Fruit fly (Drosophila melanogaster) whole organism, embryonic: ENCODE results near the gene CG7239.
A peak's percentile ranks its signal among the peaks of the same experiment; 100 is the strongest.

ENCODE experiments used
- Abd-B ChIP-seq: fragments of 200-800 bp; sonication (Bioruptor generic); optimal IDR thresholded peaks from 2 replicates; lab custom pipeline; 2018; ENCODE audit warnings: missing biosample characterization, mild to moderate bottlenecking, missing genetic modification characterization, moderate library complexity
- Antp ChIP-seq: fragments of 200-800 bp; sonication (Bioruptor generic); optimal IDR thresholded peaks from 3 replicates; lab custom pipeline; 2016; ENCODE audit warnings: missing biosample characterization, missing genetic modification characterization
- Bdp1 ChIP-seq: fragments of 200-800 bp; sonication (Bioruptor generic); optimal IDR thresholded peaks from 3 replicates; lab custom pipeline; 2016; ENCODE audit warnings: missing biosample characterization, missing genetic modification characterization
- CG10267 ChIP-seq: fragments of 200-800 bp; sonication (Bioruptor generic); optimal IDR thresholded peaks from 2 replicates; lab custom pipeline; 2018; ENCODE audit warnings: missing biosample characterization, mild to moderate bottlenecking, missing genetic modification characterization, moderate library complexity
- CG10431 ChIP-seq: fragments of 200-800 bp; sonication (Bioruptor generic); optimal IDR thresholded peaks from 3 replicates; lab custom pipeline; 2018; ENCODE audit warnings: missing biosample characterization, mild to moderate bottlenecking, missing genetic modification characterization
- CG10654 ChIP-seq: fragments of 200-800 bp; sonication (Bioruptor generic); optimal IDR thresholded peaks from 2 replicates; lab custom pipeline; 2016; ENCODE audit warnings: missing biosample characterization, missing genetic modification characterization
- CG12104 ChIP-seq: fragments of 200-800 bp; sonication (Bioruptor generic); optimal IDR thresholded peaks from 3 replicates; lab custom pipeline; 2016; ENCODE audit warnings: missing biosample characterization, missing genetic modification characterization
- CG12299 ChIP-seq: fragments of 200-800 bp; sonication (Bioruptor generic); optimal IDR thresholded peaks from 2 replicates; lab custom pipeline; 2018; ENCODE audit warnings: missing biosample characterization, mild to moderate bottlenecking, missing genetic modification characterization
- CG13894 ChIP-seq: fragments of 200-800 bp; sonication (Bioruptor generic); optimal IDR thresholded peaks from 3 replicates; lab custom pipeline; 2018; ENCODE audit warnings: missing biosample characterization, mild to moderate bottlenecking, missing genetic modification characterization, moderate library complexity
- CG14965 ChIP-seq: fragments of 200-800 bp; sonication (Bioruptor generic); optimal IDR thresholded peaks from 2 replicates; lab custom pipeline; 2016; ENCODE audit warnings: missing biosample characterization, missing genetic modification characterization, borderline replicate concordance
- CG15269 ChIP-seq: fragments of 200-800 bp; sonication (Bioruptor generic); optimal IDR thresholded peaks from 2 replicates; lab custom pipeline; 2018; ENCODE audit warnings: missing biosample characterization, mild to moderate bottlenecking, missing genetic modification characterization, moderate library complexity
- CG30020 ChIP-seq: fragments of 200-800 bp; optimal IDR thresholded peaks from 2 replicates; lab custom pipeline; 2019; ENCODE audit warnings: missing biosample characterization, mild to moderate bottlenecking, missing genetic modification characterization, moderate library complexity
- CG3163 ChIP-seq: fragments of 200-800 bp; sonication (Bioruptor generic); optimal IDR thresholded peaks from 3 replicates; lab custom pipeline; 2016; ENCODE audit warnings: missing biosample characterization, missing genetic modification characterization
- CG32767 ChIP-seq: fragments of 200-800 bp; sonication (Bioruptor generic); IDR thresholded peaks from 2 replicates; pipeline ENCODE4 v1.3.6; 2022; ENCODE audit warnings: missing biosample characterization, missing genetic modification characterization
- CG32772 ChIP-seq: fragments of 200-800 bp; sonication (Bioruptor generic); IDR thresholded peaks from 2 replicates; pipeline ENCODE4 v1.3.6; 2022; ENCODE audit warnings: missing biosample characterization, missing genetic modification characterization
- CG33213 ChIP-seq: fragments of 200-800 bp; sonication (Bioruptor generic); optimal IDR thresholded peaks from 3 replicates; lab custom pipeline; 2016; ENCODE audit warnings: missing biosample characterization, missing genetic modification characterization
- CG34376 ChIP-seq: fragments of 200-800 bp; sonication (Bioruptor generic); optimal IDR thresholded peaks from 2 replicates; lab custom pipeline; 2018; ENCODE audit warnings: missing biosample characterization, mild to moderate bottlenecking, missing genetic modification characterization
- CG4424 ChIP-seq: fragments of 200-800 bp; sonication (Bioruptor generic); optimal IDR thresholded peaks from 3 replicates; lab custom pipeline; 2016; ENCODE audit warnings: missing biosample characterization, missing genetic modification characterization
- CG7357 ChIP-seq: fragments of 200-800 bp; sonication (Bioruptor generic); IDR thresholded peaks from 3 replicates; pipeline ENCODE4 v1.3.6; 2022; ENCODE audit warnings: missing biosample characterization, missing genetic modification characterization
- CG9727 ChIP-seq: fragments of 200-800 bp; sonication (Bioruptor generic); optimal IDR thresholded peaks from 3 replicates; lab custom pipeline; 2017; ENCODE audit warnings: missing biosample characterization, mild to moderate bottlenecking, missing genetic modification characterization
- CG9932 ChIP-seq: fragments of 200-800 bp; sonication (Bioruptor generic); IDR thresholded peaks from 2 replicates; pipeline ENCODE4 v1.3.6; 2022; ENCODE audit warnings: missing biosample characterization, missing genetic modification characterization
- Dp ChIP-seq: fragments of 200-800 bp; sonication (Bioruptor generic); optimal IDR thresholded peaks from 2 replicates; lab custom pipeline; 2018; ENCODE audit warnings: missing biosample characterization, mild to moderate bottlenecking, missing genetic modification characterization, moderate library complexity
- E2f2 ChIP-seq: fragments of 200-800 bp; sonication (Bioruptor generic); IDR thresholded peaks from 2 replicates; pipeline ENCODE4 v1.3.6; 2022; ENCODE audit warnings: missing biosample characterization, missing genetic modification characterization
- Med ChIP-seq: fragments of 200-800 bp; sonication (Bioruptor generic); peaks from one replicate; lab custom pipeline; 2016; ENCODE audit warnings: missing biosample characterization, missing genetic modification characterization, mild to moderate bottlenecking, inconsistent platforms, moderate library complexity
- NK7.1 ChIP-seq: fragments of 200-800 bp; sonication (Bioruptor generic); optimal IDR thresholded peaks from 3 replicates; lab custom pipeline; 2016; ENCODE audit warnings: missing biosample characterization, missing genetic modification characterization
- Optix ChIP-seq: fragments of 200-800 bp; sonication (Bioruptor generic); IDR thresholded peaks from 3 replicates; pipeline ENCODE4 v1.3.6; 2022; ENCODE audit warnings: missing biosample characterization, missing genetic modification characterization
- Side ChIP-seq: fragments of 200-800 bp; sonication (Bioruptor generic); optimal IDR thresholded peaks from 2 replicates; lab custom pipeline; 2016; ENCODE audit warnings: missing biosample characterization, missing genetic modification characterization
- Sry-δ ChIP-seq: fragments of 200-800 bp; sonication (Bioruptor generic); optimal IDR thresholded peaks from 2 replicates; lab custom pipeline; 2016; ENCODE audit warnings: missing biosample characterization, missing genetic modification characterization
- amos ChIP-seq: fragments of 200-800 bp; sonication (Bioruptor generic); IDR thresholded peaks from 2 replicates; pipeline ENCODE4 v1.3.6; 2022; ENCODE audit warnings: missing biosample characterization, missing genetic modification characterization; ENCODE audit not compliant: partially characterized antibody
- az2 ChIP-seq: fragments of 200-800 bp; sonication (Bioruptor generic); optimal IDR thresholded peaks from 3 replicates; lab custom pipeline; 2016; ENCODE audit warnings: missing biosample characterization, missing genetic modification characterization
- bigmax ChIP-seq: fragments of 200-800 bp; sonication (Bioruptor generic); optimal IDR thresholded peaks from 2 replicates; lab custom pipeline; 2018; ENCODE audit warnings: missing biosample characterization, mild to moderate bottlenecking, missing genetic modification characterization
- cg ChIP-seq: fragments of 200-800 bp; sonication (Bioruptor generic); optimal IDR thresholded peaks from 3 replicates; lab custom pipeline; 2019; ENCODE audit warnings: missing biosample characterization, mild to moderate bottlenecking, missing genetic modification characterization, moderate library complexity
- dmrt11E ChIP-seq: fragments of 200-800 bp; sonication (Bioruptor generic); optimal IDR thresholded peaks from 3 replicates; lab custom pipeline; 2018; ENCODE audit warnings: missing biosample characterization, mild to moderate bottlenecking, missing genetic modification characterization, moderate library complexity
- fu2 ChIP-seq: fragments of 200-800 bp; sonication (Bioruptor generic); optimal IDR thresholded peaks from 2 replicates; lab custom pipeline; 2016; ENCODE audit warnings: missing biosample characterization, missing genetic modification characterization
- grn ChIP-seq: fragments of 200-800 bp; sonication (Bioruptor generic); optimal IDR thresholded peaks from 3 replicates; lab custom pipeline; 2017; ENCODE audit warnings: missing biosample characterization, missing genetic modification characterization
- h ChIP-seq: fragments of >200 bp; optimal IDR thresholded peaks from 2 replicates; lab custom pipeline; 2017
- lmd ChIP-seq: fragments of 200-800 bp; sonication (Bioruptor generic); IDR thresholded peaks from 2 replicates; pipeline ENCODE4 v1.3.6; 2022; ENCODE audit warnings: missing biosample characterization, missing genetic modification characterization
- nom ChIP-seq: fragments of 200-800 bp; sonication (Bioruptor generic); optimal IDR thresholded peaks from 2 replicates; lab custom pipeline; 2017; ENCODE audit warnings: missing biosample characterization, missing genetic modification characterization, mild to moderate bottlenecking, moderate library complexity, missing genetic modification reagents
- prd ChIP-seq, 3 experiments: fragments of >200 bp in 2 of 3; fragments of 200-800 bp in 1 of 3; sonication (Bioruptor generic) in 1 of 3; optimal IDR thresholded peaks in 2 of 3; IDR thresholded peaks in 1 of 3; 2 replicates in 2 of 3; 3 replicates in 1 of 3; pipeline versions ENCODE4 v1.3.6 to Lab custom; 2017 to 2022; ENCODE audit warnings: missing biosample characterization in 1 of 3, missing genetic modification characterization in 1 of 3
- schlank ChIP-seq: fragments of 200-800 bp; sonication (Bioruptor generic); optimal IDR thresholded peaks from 2 replicates; lab custom pipeline; 2018; ENCODE audit warnings: missing biosample characterization, mild to moderate bottlenecking, missing genetic modification characterization
- sd ChIP-seq: fragments of 200-800 bp; sonication (Bioruptor generic); optimal IDR thresholded peaks from 3 replicates; lab custom pipeline; 2018; ENCODE audit warnings: missing biosample characterization, mild to moderate bottlenecking, missing genetic modification characterization, moderate library complexity
- sens ChIP-seq: fragments of 200-800 bp; sonication (Bioruptor generic); peaks from one replicate; lab custom pipeline; 2016; ENCODE audit warnings: missing biosample characterization, missing genetic modification characterization
- slbo ChIP-seq: fragments of 200-800 bp; sonication (Bioruptor generic); IDR thresholded peaks from 2 replicates; pipeline ENCODE4 v1.3.6; 2022; ENCODE audit warnings: missing biosample characterization, missing genetic modification characterization
- sob ChIP-seq: fragments of 200-800 bp; sonication (Bioruptor generic); IDR thresholded peaks from 2 replicates; pipeline ENCODE4 v1.3.6; 2022; ENCODE audit warnings: missing biosample characterization, missing genetic modification characterization
- tll ChIP-seq, 2 experiments: fragments of 200-800 bp in 1 of 2; fragments of >200 bp in 1 of 2; sonication (Bioruptor generic) in 1 of 2; optimal IDR thresholded peaks; 2 replicates each; lab custom pipeline; 2017 to 2019; ENCODE audit warnings: missing biosample characterization in 2 of 2, missing genetic modification characterization in 2 of 2, mild to moderate bottlenecking in 1 of 2, moderate library complexity in 1 of 2
- unc-4 ChIP-seq: fragments of 200-800 bp; sonication (Bioruptor generic); IDR thresholded peaks from 2 replicates; pipeline ENCODE4 v1.3.6; 2022; ENCODE audit warnings: missing biosample characterization, missing genetic modification characterization; ENCODE audit not compliant: partially characterized antibody
- zen2 ChIP-seq: fragments of 200-800 bp; sonication (Bioruptor generic); IDR thresholded peaks from 3 replicates; pipeline ENCODE4 v1.3.6; 2022; ENCODE audit warnings: missing biosample characterization, missing genetic modification characterization; ENCODE audit not compliant: partially characterized antibody

The CG7239 gene

DNA sequence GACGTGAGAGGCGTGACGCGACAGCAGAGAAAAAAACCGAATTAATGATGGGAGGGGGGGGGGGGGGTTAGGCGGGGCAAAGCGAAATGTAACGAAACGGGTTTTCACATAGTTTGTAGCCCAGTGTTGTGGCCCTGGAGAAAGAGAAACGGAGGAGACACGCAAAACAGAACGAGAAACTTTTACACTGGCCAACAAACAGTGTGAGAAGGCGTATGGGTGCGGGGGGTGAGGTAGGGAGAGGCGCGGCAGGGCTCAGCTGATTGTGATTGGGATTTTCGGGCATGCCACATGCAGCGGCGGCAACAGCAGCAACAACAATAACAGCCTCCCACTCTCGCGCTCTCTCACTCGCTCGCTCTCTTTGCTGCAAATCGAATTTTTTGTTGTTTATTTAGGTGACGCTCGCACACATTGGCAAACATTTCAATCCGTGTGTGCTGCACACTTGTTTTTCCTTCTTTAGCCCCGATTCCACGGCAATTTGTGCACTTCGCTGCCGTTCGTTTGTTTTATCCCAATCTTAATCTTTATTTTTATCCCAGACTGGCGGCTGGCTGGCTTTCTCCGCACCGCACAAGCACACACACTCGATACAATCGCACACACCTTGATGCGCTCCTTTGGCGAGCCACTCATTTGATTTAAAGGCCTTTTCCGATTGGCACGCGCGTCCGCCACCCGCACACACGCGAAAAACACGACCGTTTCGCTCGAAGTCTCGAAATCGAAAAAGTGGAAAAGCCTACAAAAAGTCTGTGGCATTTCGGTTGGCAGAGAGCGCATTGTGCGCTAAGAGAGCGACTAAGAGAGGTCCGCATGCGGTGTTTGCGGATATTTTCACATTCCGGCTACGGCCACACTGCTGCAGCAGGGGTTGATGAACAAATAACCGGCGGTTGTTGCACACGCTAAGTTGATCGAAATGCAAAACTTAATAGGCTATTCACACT is 2.3 kb upstream of the CG7239 start, which contains the start of gene CG9171 (continued):
- peak; percentile 9 for TF ChIP-seq CG9727 (GFP tag; lab: Kevin White, UChicago)
- peak; percentile 73 for TF ChIP-seq CG33213 (GFP tag; lab: Kevin White, UChicago)
- TF ChIP-seq Dp (GFP tag; lab: Kevin White, UChicago) = peak; percentile 59
- peak; percentile 65 for TF ChIP-seq CG9932 (GFP tag; lab: Robert Waterston, UW)
- TF ChIP-seq Bdp1 (GFP tag; lab: Kevin White, UChicago) = peak; percentile 16
- peak; percentile 51 for TF ChIP-seq grn (GFP tag; lab: Kevin White, UChicago)
- peak; percentile 64 for TF ChIP-seq E2f2 (GFP tag; lab: Robert Waterston, UW)
- peak; percentile 98 for TF ChIP-seq CG7357 (GFP tag; lab: Robert Waterston, UW)
- peak; percentile 57; the same call in 1 of the 2 replicates for TF ChIP-seq CG32772
- no peak for TF ChIP-seq prd (optimal IDR thresholded peaks at IDR 0.05; lab: Kevin White, UChicago)
- peak; percentile 39 for TF ChIP-seq prd (GFP tag; IDR thresholded peaks at IDR 0.05; lab: Robert Waterston, UW)
- TF ChIP-seq fu2 (GFP tag; lab: Kevin White, UChicago) = peak; percentile 16
- peak; percentile 100 for TF ChIP-seq CG3163 (GFP tag; lab: Kevin White, UChicago)
- TF ChIP-seq lmd (GFP tag; lab: Robert Waterston, UW) = peak; percentile 34; the same call in 1 of the 2 replicates
- TF ChIP-seq Side (GFP tag; lab: Kevin White, UChicago) = peak; percentile 32
- peak; percentile 49 for TF ChIP-seq Sry-δ
- TF ChIP-seq Optix (GFP tag; lab: Robert Waterston, UW) = 0 out of 3 replicates have a peak, but pooled peaks have one; percentile 22
- peak; percentile 51 for TF ChIP-seq Abd-B (GFP tag; lab: Kevin White, UChicago)
- no peak for TF ChIP-seq zen2 (GFP tag; lab: Robert Waterston, UW)
- TF ChIP-seq CG15269 (tag; lab: Kevin White, UChicago) = peak; percentile 13
- TF ChIP-seq schlank = peak; percentile 0
- TF ChIP-seq slbo (GFP tag; lab: Robert Waterston, UW) = peak; percentile 41
- TF ChIP-seq sd (tag; lab: Kevin White, UChicago) = peak; percentile 59
- TF ChIP-seq CG30020 (tag; lab: Kevin White, UChicago) = peak; percentile 83
- TF ChIP-seq Antp (GFP tag; lab: Kevin White, UChicago) = peak; percentile 29
- peak; percentile 52; the same call in 1 of the 2 replicates for TF ChIP-seq amos (GFP tag; lab: Robert Waterston, UW)
- peak; percentile 62 for TF ChIP-seq CG34376
- TF ChIP-seq CG4424 (GFP tag; lab: Kevin White, UChicago) = peak; percentile 13
- no peak for TF ChIP-seq CG10654 (GFP tag; lab: Kevin White, UChicago)
- peak; percentile 76 for TF ChIP-seq sens
- TF ChIP-seq CG32767 (GFP tag; lab: Robert Waterston, UW) = no peak
- peak; percentile 20 for TF ChIP-seq dmrt11E (tag; lab: Kevin White, UChicago)
- peak; percentile 29 for TF ChIP-seq CG10431 (GFP tag; lab: Kevin White, UChicago)
- TF ChIP-seq CG14965 (GFP tag; lab: Kevin White, UChicago) = no peak
- peak in 1 of 2 experiments; percentile 9 for TF ChIP-seq tll (GFP tag; optimal IDR thresholded peaks at IDR 0.05; lab: Kevin White, UChicago)
- TF ChIP-seq sob = peak; percentile 45
- TF ChIP-seq CG12104 (GFP tag; lab: Kevin White, UChicago) = no peak
- peak; percentile 79 for TF ChIP-seq CG13894 (tag; lab: Kevin White, UChicago)
- TF ChIP-seq Med (GFP tag; lab: Kevin White, UChicago) = peak; percentile 90
- no peak for TF ChIP-seq az2 (GFP tag; lab: Kevin White, UChicago)
- peak; percentile 65 for TF ChIP-seq cg (GFP tag; lab: Kevin White, UChicago)
- peak; percentile 33 for TF ChIP-seq bigmax
- 0 out of 2 replicates have a peak, but pooled peaks have one; percentile 36 for TF ChIP-seq unc-4 (GFP tag; lab: Robert Waterston, UW)
- peak; percentile 73 for TF ChIP-seq CG10267
- no peak for TF ChIP-seq h
- TF ChIP-seq CG12299 (tag; lab: Kevin White, UChicago) = peak; percentile 29
- TF ChIP-seq NK7.1 = no peak
- TF ChIP-seq nom (GFP tag; lab: Kevin White, UChicago) = peak; percentile 64
